Fruit fly (Drosophila melanogaster) Kc167 (cell line): ENCODE results near the gene CycH.

Source experiments
- Myc ChIP-seq: fragments of >200 bp; optimal IDR thresholded peaks from 2 replicates; lab custom pipeline; 2017; ENCODE audit warnings: missing external identifiers
- Sin3A ChIP-seq: fragments of >200 bp; optimal IDR thresholded peaks from 2 replicates; lab custom pipeline; 2018; ENCODE audit warnings: missing external identifiers
- h ChIP-seq: fragments of >200 bp; optimal IDR thresholded peaks from 3 replicates; lab custom pipeline; 2018; ENCODE audit warnings: missing external identifiers
- insv ChIP-seq: fragments of >200 bp; optimal IDR thresholded peaks from 3 replicates; lab custom pipeline; 2018; ENCODE audit warnings: missing external identifiers
- psq ChIP-seq: fragments of >200 bp; optimal IDR thresholded peaks from 2 replicates; lab custom pipeline; 2017; ENCODE audit warnings: missing external identifiers
- ttk ChIP-seq: sonication (Bioruptor generic); optimal IDR thresholded peaks from 2 replicates; lab custom pipeline; 2017; ENCODE audit warnings: missing external identifiers

The CycH gene

dm6 chr3L:21821780-21822179, at the start of gene CycH:
Gene CycH, plus strand, starts transcription at chr3L:21821997.
- no peak for TF ChIP-seq Sin3A (lab: Kevin White, UChicago)
- no peak for TF ChIP-seq Myc (lab: Kevin White, UChicago)
- TF ChIP-seq insv (lab: Kevin White, UChicago): no peak
- TF ChIP-seq ttk (lab: Kevin White, UChicago): no peak
- no peak for TF ChIP-seq h (lab: Kevin White, UChicago)
- TF ChIP-seq psq (lab: Kevin White, UChicago): no peak

- TF ChIP-seq psq (lab: Kevin White, UChicago): no peak
- no peak for TF ChIP-seq insv (lab: Kevin White, UChicago)
- TF ChIP-seq ttk (lab: Kevin White, UChicago): no peak
- TF ChIP-seq Sin3A (lab: Kevin White, UChicago): no peak
These were observed 47.9 kb upstream of the CycH start for dm6 chr3L:21773855-21774254.

dm6 chr3L:21787883-21788282, 33.9 kb upstream of the CycH start:
- TF ChIP-seq Sin3A (lab: Kevin White, UChicago) (no peak), ttk (lab: Kevin White, UChicago) (no peak), Myc (lab: Kevin White, UChicago) (no peak), h (lab: Kevin White, UChicago) (no peak), insv (lab: Kevin White, UChicago) (no peak), psq (lab: Kevin White, UChicago) (no peak)

dm6 chr3L:21800424-21800823, 21.4 kb upstream of the CycH start:
- TF ChIP-seq Myc (lab: Kevin White, UChicago) (no peak), Sin3A (lab: Kevin White, UChicago) (no peak), ttk (lab: Kevin White, UChicago) (no peak), insv (lab: Kevin White, UChicago) (no peak), h (lab: Kevin White, UChicago) (no peak), psq (lab: Kevin White, UChicago) (no peak)

- no peak for TF ChIP-seq ttk (lab: Kevin White, UChicago)
- TF ChIP-seq insv (lab: Kevin White, UChicago): no peak
- no peak for TF ChIP-seq psq (lab: Kevin White, UChicago)
- no peak for TF ChIP-seq Myc (lab: Kevin White, UChicago)
- no peak for TF ChIP-seq h (lab: Kevin White, UChicago)
- no peak for TF ChIP-seq Sin3A (lab: Kevin White, UChicago)
These were observed 13.7 kb upstream of the CycH start for dm6 chr3L:21808003-21808530.

dm6 chr3L:21808568-21808967, 13.2 kb upstream of the CycH start, which contains the start of gene eg:
Gene eg, plus strand, starts transcription at chr3L:21808703.
- TF ChIP-seq ttk (lab: Kevin White, UChicago) (no peak), insv (lab: Kevin White, UChicago) (no peak), h (lab: Kevin White, UChicago) (no peak), psq (lab: Kevin White, UChicago) (no peak), Myc (lab: Kevin White, UChicago) (no peak), Sin3A (lab: Kevin White, UChicago) (no peak)

- TF ChIP-seq ttk (lab: Kevin White, UChicago): no peak
- no peak for TF ChIP-seq Sin3A (lab: Kevin White, UChicago)
- TF ChIP-seq insv (lab: Kevin White, UChicago): no peak
- TF ChIP-seq Myc (lab: Kevin White, UChicago): no peak
- no peak for TF ChIP-seq psq (lab: Kevin White, UChicago)
- no peak for TF ChIP-seq h (lab: Kevin White, UChicago)
These were observed 8.2 kb upstream of the CycH start, which contains the start of gene CG43895 for dm6 chr3L:21813598-21813997. Gene CG43895, minus strand, starts transcription at chr3L:21813698.

dm6 chr3L:21818701-21819100, 3.1 kb upstream of the CycH start:
- TF ChIP-seq ttk (lab: Kevin White, UChicago) (no peak), Sin3A (lab: Kevin White, UChicago) (no peak), insv (lab: Kevin White, UChicago) (no peak), Myc (lab: Kevin White, UChicago) (no peak), psq (lab: Kevin White, UChicago) (no peak), h (lab: Kevin White, UChicago) (no peak)

dm6 chr3L:21819497-21819896, 2.3 kb upstream of the CycH start:
- TF ChIP-seq psq (lab: Kevin White, UChicago) (no peak), insv (lab: Kevin White, UChicago) (no peak), h (lab: Kevin White, UChicago) (no peak), ttk (lab: Kevin White, UChicago) (no peak), Sin3A (lab: Kevin White, UChicago) (no peak), Myc (lab: Kevin White, UChicago) (no peak)

- no peak for TF ChIP-seq ttk (lab: Kevin White, UChicago)
These were observed 1.4 kb downstream of the CycH start, which contains the start of gene CG7407 for dm6 chr3L:21823236-21823635. Gene CG7407, plus strand, starts transcription at chr3L:21823461.

- TF ChIP-seq insv (lab: Kevin White, UChicago) (no peak), Sin3A (lab: Kevin White, UChicago) (no peak), Myc (lab: Kevin White, UChicago) (no peak), h (lab: Kevin White, UChicago) (no peak), ttk (lab: Kevin White, UChicago) (no peak), psq (lab: Kevin White, UChicago) (no peak)
These were observed 3.0 kb downstream of the CycH start, which contains the start of gene eIF2A for dm6 chr3L:21824725-21825353. Gene eIF2A, plus strand, starts transcription at chr3L:21824740.
